Fruit fly (Drosophila melanogaster) whole organism, embryonic: ENCODE measurements around the gene Bet3.

Experiments used
- Ada2b ChIP-seq: fragments of 200-800 bp; sonication (Bioruptor generic); IDR thresholded peaks from 2 replicates; pipeline ENCODE4 v1.3.6; 2022; ENCODE audit warnings: missing biosample characterization, missing genetic modification characterization
- Atf6 ChIP-seq: fragments of 200-800 bp; sonication (Bioruptor generic); IDR thresholded peaks from 2 replicates; pipeline ENCODE4 v1.3.6; 2022; ENCODE audit warnings: missing biosample characterization, missing genetic modification characterization
- B-H1 ChIP-seq: fragments of 200-800 bp; sonication (Bioruptor generic); IDR thresholded peaks from 3 replicates; pipeline ENCODE4 v1.3.6; 2022; ENCODE audit warnings: missing biosample characterization, missing genetic modification characterization
- Bteb2 ChIP-seq: fragments of 200-800 bp; sonication (Bioruptor generic); optimal IDR thresholded peaks from 2 replicates; lab custom pipeline; 2016; ENCODE audit warnings: missing biosample characterization, missing genetic modification characterization
- CG10209 ChIP-seq: fragments of 200-800 bp; sonication (Bioruptor generic); optimal IDR thresholded peaks from 3 replicates; lab custom pipeline; 2017; ENCODE audit warnings: missing biosample characterization, mild to moderate bottlenecking, missing genetic modification characterization, missing genetic modification reagents
- CG10274 ChIP-seq: fragments of 200-800 bp; sonication (Bioruptor generic); optimal IDR thresholded peaks from 3 replicates; lab custom pipeline; 2017; ENCODE audit warnings: missing biosample characterization, mild to moderate bottlenecking, missing genetic modification characterization
- CG10959 ChIP-seq: fragments of 200-800 bp; sonication (Bioruptor generic); IDR thresholded peaks from 2 replicates; pipeline ENCODE4 v1.3.6; 2022; ENCODE audit warnings: missing biosample characterization, missing genetic modification characterization
- CG11093 ChIP-seq: fragments of 200-800 bp; sonication (Bioruptor generic); IDR thresholded peaks from 3 replicates; pipeline ENCODE4 v1.3.6; 2022; ENCODE audit warnings: missing biosample characterization, missing genetic modification characterization
- CG11398 ChIP-seq: fragments of 200-800 bp; sonication (Bioruptor generic); optimal IDR thresholded peaks from 2 replicates; lab custom pipeline; 2016; ENCODE audit warnings: missing biosample characterization, missing genetic modification characterization
- CG11504 ChIP-seq: fragments of 200-800 bp; sonication (Bioruptor generic); optimal IDR thresholded peaks from 3 replicates; lab custom pipeline; 2019; ENCODE audit warnings: missing biosample characterization, mild to moderate bottlenecking, missing genetic modification characterization, moderate library complexity
- CG13424 ChIP-seq: fragments of 200-800 bp; sonication (Bioruptor generic); optimal IDR thresholded peaks from 2 replicates; lab custom pipeline; 2019; ENCODE audit warnings: missing biosample characterization, mild to moderate bottlenecking, missing genetic modification characterization, moderate library complexity
- CG13894 ChIP-seq: fragments of 200-800 bp; sonication (Bioruptor generic); optimal IDR thresholded peaks from 3 replicates; lab custom pipeline; 2018; ENCODE audit warnings: missing biosample characterization, mild to moderate bottlenecking, missing genetic modification characterization, moderate library complexity
- CG17612 ChIP-seq: fragments of 200-800 bp; sonication (Bioruptor generic); IDR thresholded peaks from 2 replicates; pipeline ENCODE4 v1.3.6; 2022; ENCODE audit warnings: missing biosample characterization, missing genetic modification characterization
- CG2202 ChIP-seq: fragments of 200-800 bp; sonication (Bioruptor generic); optimal IDR thresholded peaks from 2 replicates; lab custom pipeline; 2018; ENCODE audit warnings: missing biosample characterization, mild to moderate bottlenecking, missing genetic modification characterization
- CG31224 ChIP-seq: fragments of 200-800 bp; sonication (Bioruptor generic); IDR thresholded peaks from 2 replicates; pipeline ENCODE4 v1.3.6; 2022; ENCODE audit warnings: missing biosample characterization, missing genetic modification characterization
- CG31388 ChIP-seq: fragments of 200-800 bp; sonication (Bioruptor generic); optimal IDR thresholded peaks from 2 replicates; lab custom pipeline; 2016; ENCODE audit warnings: missing biosample characterization, missing genetic modification characterization
- CG32532 ChIP-seq: fragments of 200-800 bp; sonication (Bioruptor generic); IDR thresholded peaks from 2 replicates; pipeline ENCODE4 v1.3.6; 2022; ENCODE audit warnings: missing biosample characterization, missing genetic modification characterization
- CG4328 ChIP-seq: fragments of 200-800 bp; sonication (Bioruptor generic); optimal IDR thresholded peaks from 3 replicates; lab custom pipeline; 2017; ENCODE audit warnings: missing biosample characterization, missing genetic modification reagents, missing genetic modification characterization
- CG4707 ChIP-seq: fragments of 200-800 bp; sonication (Bioruptor generic); optimal IDR thresholded peaks from 2 replicates; lab custom pipeline; 2018; ENCODE audit warnings: missing biosample characterization, mild to moderate bottlenecking, missing genetic modification characterization, moderate library complexity
- CG6765 ChIP-seq: fragments of 200-800 bp; sonication (Bioruptor generic); optimal IDR thresholded peaks from 3 replicates; lab custom pipeline; 2017; ENCODE audit warnings: missing biosample characterization, mild to moderate bottlenecking, missing genetic modification characterization
- CG7271 ChIP-seq: fragments of 200-800 bp; sonication (Bioruptor generic); optimal IDR thresholded peaks from 2 replicates; lab custom pipeline; 2018; ENCODE audit warnings: missing biosample characterization, mild to moderate bottlenecking, missing genetic modification characterization, moderate library complexity
- CG8478 ChIP-seq: fragments of >200 bp; optimal IDR thresholded peaks from 2 replicates; lab custom pipeline; 2018
- CTCF ChIP-seq: fragments of 200-800 bp; sonication (Bioruptor generic); optimal IDR thresholded peaks from 2 replicates; lab custom pipeline; 2017; ENCODE audit warnings: missing biosample characterization, mild to moderate bottlenecking, missing genetic modification characterization, moderate library complexity
- Dref ChIP-seq: fragments of 200-800 bp; sonication (Bioruptor generic); IDR thresholded peaks from 2 replicates; pipeline ENCODE4 v1.3.6; 2022; ENCODE audit warnings: missing biosample characterization, missing genetic modification characterization
- E2f1 ChIP-seq: fragments of 200-800 bp; sonication (Bioruptor generic); IDR thresholded peaks from 2 replicates; pipeline ENCODE4 v1.3.6; 2022; ENCODE audit warnings: missing biosample characterization, missing genetic modification characterization
- Ets97D ChIP-seq: fragments of 200-800 bp; sonication (Bioruptor generic); optimal IDR thresholded peaks from 3 replicates; lab custom pipeline; 2016; ENCODE audit warnings: missing biosample characterization, missing genetic modification characterization
- Hmr ChIP-seq: fragments of 200-800 bp; sonication (Bioruptor generic); optimal IDR thresholded peaks from 3 replicates; lab custom pipeline; 2017; ENCODE audit warnings: mild to moderate bottlenecking, missing biosample characterization, missing genetic modification reagents, missing genetic modification characterization
- Hsf ChIP-seq: fragments of 200-800 bp; sonication (Bioruptor generic); optimal IDR thresholded peaks from 3 replicates; lab custom pipeline; 2016; ENCODE audit warnings: missing biosample characterization, missing genetic modification characterization
- Jarid2 ChIP-seq: fragments of 200-800 bp; sonication (Bioruptor generic); optimal IDR thresholded peaks from 3 replicates; lab custom pipeline; 2017; ENCODE audit warnings: mild to moderate bottlenecking, missing biosample characterization, missing genetic modification reagents, missing genetic modification characterization
- MTF-1 ChIP-seq: fragments of 200-800 bp; sonication (Bioruptor generic); optimal IDR thresholded peaks from 2 replicates; lab custom pipeline; 2018; ENCODE audit warnings: missing biosample characterization, mild to moderate bottlenecking, missing genetic modification characterization, borderline replicate concordance
- PHDP ChIP-seq: fragments of 200-800 bp; sonication (Bioruptor generic); optimal IDR thresholded peaks from 3 replicates; lab custom pipeline; 2018; ENCODE audit warnings: missing biosample characterization, mild to moderate bottlenecking, missing genetic modification characterization, moderate library complexity
- Sin3A ChIP-seq: fragments of >200 bp; optimal IDR thresholded peaks from 2 replicates; lab custom pipeline; 2018
- Trl ChIP-seq, 3 experiments: fragments of >200 bp in 2 of 3; fragments of 200-800 bp in 1 of 3; sonication (Bioruptor generic) in 1 of 3; optimal IDR thresholded peaks; 2 replicates in 1 of 3; 3 replicates in 2 of 3; lab custom pipeline; 2016 to 2017; ENCODE audit warnings: missing biosample characterization in 1 of 3, missing genetic modification characterization in 1 of 3
- az2 ChIP-seq: fragments of 200-800 bp; sonication (Bioruptor generic); optimal IDR thresholded peaks from 3 replicates; lab custom pipeline; 2016; ENCODE audit warnings: missing biosample characterization, missing genetic modification characterization
- chm ChIP-seq: fragments of 200-800 bp; sonication (Bioruptor generic); IDR thresholded peaks from 2 replicates; pipeline ENCODE4 v1.3.6; 2022; ENCODE audit warnings: missing biosample characterization, missing genetic modification characterization
- croc ChIP-seq: fragments of 200-800 bp; sonication (Bioruptor generic); conservative IDR thresholded peaks from 3 replicates; pipeline ENCODE4 v1.3.6; 2022; ENCODE audit warnings: missing biosample characterization, missing genetic modification characterization
- disco-r ChIP-seq: fragments of 200-800 bp; sonication (Bioruptor generic); optimal IDR thresholded peaks from 2 replicates; lab custom pipeline; 2016; ENCODE audit warnings: missing biosample characterization, missing genetic modification characterization
- fd102C ChIP-seq: fragments of 200-800 bp; sonication (Bioruptor generic); optimal IDR thresholded peaks from 2 replicates; lab custom pipeline; 2018; ENCODE audit warnings: missing biosample characterization, mild to moderate bottlenecking, missing genetic modification characterization, moderate library complexity
- fd96Cb ChIP-seq: fragments of 200-800 bp; sonication (Bioruptor generic); optimal IDR thresholded peaks from 2 replicates; lab custom pipeline; 2018; ENCODE audit warnings: missing biosample characterization, mild to moderate bottlenecking, missing genetic modification characterization, moderate library complexity
- knrl ChIP-seq: fragments of 200-800 bp; sonication (Bioruptor generic); IDR thresholded peaks from 3 replicates; pipeline ENCODE4 v1.3.6; 2022; ENCODE audit warnings: missing biosample characterization, missing genetic modification characterization; ENCODE audit not compliant: partially characterized antibody
- lov ChIP-seq, 2 experiments: fragments of 200-800 bp in 1 of 2; fragments of >200 bp in 1 of 2; sonication (Bioruptor generic) in 1 of 2; IDR thresholded peaks in 1 of 2; optimal IDR thresholded peaks in 1 of 2; 2 replicates in 1 of 2; 3 replicates in 1 of 2; pipeline versions ENCODE4 v1.3.6 to Lab custom; 2017 to 2022; ENCODE audit warnings: missing biosample characterization in 1 of 2, missing genetic modification characterization in 1 of 2
- otp ChIP-seq: fragments of 200-800 bp; sonication (Bioruptor generic); IDR thresholded peaks from 3 replicates; pipeline ENCODE4, ENCODE4 v1.3.6; 2022; ENCODE audit warnings: missing biosample characterization, missing genetic modification characterization
- pnt ChIP-seq: fragments of 200-800 bp; sonication (Bioruptor generic); optimal IDR thresholded peaks from 3 replicates; lab custom pipeline; 2016; ENCODE audit warnings: missing biosample characterization, missing genetic modification characterization
- psq ChIP-seq: fragments of 200-800 bp; sonication (Bioruptor generic); optimal IDR thresholded peaks from 2 replicates; lab custom pipeline; 2017; ENCODE audit warnings: missing biosample characterization, missing genetic modification characterization
- row ChIP-seq: fragments of 200-800 bp; sonication (Bioruptor generic); IDR thresholded peaks from 3 replicates; pipeline ENCODE4 v1.3.6; 2022; ENCODE audit warnings: missing biosample characterization, missing genetic modification characterization
- sens-2 ChIP-seq: fragments of 200-800 bp; sonication (Bioruptor generic); IDR thresholded peaks from 2 replicates; pipeline ENCODE4 v1.3.6; 2022; ENCODE audit warnings: missing biosample characterization, missing genetic modification characterization
- sim ChIP-seq: fragments of 200-800 bp; sonication (Bioruptor generic); IDR thresholded peaks from 2 replicates; pipeline ENCODE4 v1.3.6; 2022; ENCODE audit warnings: missing biosample characterization, missing genetic modification characterization
- tap ChIP-seq: fragments of 200-800 bp; optimal IDR thresholded peaks from 3 replicates; lab custom pipeline; 2019; ENCODE audit warnings: missing biosample characterization, mild to moderate bottlenecking, missing genetic modification characterization, moderate library complexity
- tio ChIP-seq: fragments of 200-800 bp; sonication (Bioruptor generic); optimal IDR thresholded peaks from 2 replicates; lab custom pipeline; 2017; ENCODE audit warnings: missing biosample characterization, missing genetic modification characterization, inconsistent platforms
- tll ChIP-seq, 2 experiments: fragments of 200-800 bp in 1 of 2; fragments of >200 bp in 1 of 2; sonication (Bioruptor generic) in 1 of 2; optimal IDR thresholded peaks; 2 replicates each; lab custom pipeline; 2017 to 2019; ENCODE audit warnings: missing biosample characterization in 2 of 2, missing genetic modification characterization in 2 of 2, mild to moderate bottlenecking in 1 of 2, moderate library complexity in 1 of 2

Bet3 gene

DNA sequence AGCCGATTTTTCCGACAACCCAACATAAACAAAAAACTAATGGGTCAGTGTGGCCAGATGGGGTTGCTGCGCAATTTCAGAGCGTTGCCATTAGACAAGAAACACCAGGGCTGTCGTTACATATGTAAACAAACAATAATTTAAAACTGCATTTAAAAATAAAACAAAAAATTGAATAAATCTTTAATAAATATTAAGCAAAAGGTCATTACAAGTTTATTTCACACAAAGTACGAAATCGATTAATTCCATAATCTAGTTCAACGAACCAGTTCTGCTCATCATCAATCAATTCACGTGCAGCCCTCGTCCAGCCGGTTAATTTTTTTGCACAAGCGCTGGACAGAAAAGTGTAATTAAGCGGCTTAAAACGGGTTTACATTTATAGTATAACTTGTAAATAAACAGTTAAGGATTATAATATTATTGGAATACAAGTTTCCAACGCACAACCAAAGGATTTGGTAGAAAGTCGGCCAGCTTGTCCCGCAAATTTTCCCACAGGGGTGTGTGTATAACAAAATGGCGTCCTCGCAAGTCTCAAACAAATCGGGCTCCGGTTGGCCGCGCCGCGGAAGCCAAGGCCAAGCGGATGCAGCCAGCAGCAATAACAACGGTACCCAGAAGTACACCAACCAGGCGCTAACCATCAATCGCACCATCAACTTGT lies 31.2 kb downstream of the Bet3 start, which contains the start of the genes CG4022 and Cpsf5 (continued):
- no peak for TF ChIP-seq tio
- TF ChIP-seq psq (GFP tag; lab: Kevin White, UChicago), result no peak
- peak; percentile 23 for TF ChIP-seq CG4707 (GFP tag; lab: Kevin White, UChicago)
- TF ChIP-seq fd102C (GFP tag; lab: Kevin White, UChicago), result no peak
- TF ChIP-seq B-H1 (GFP tag; lab: Robert Waterston, UW), result peak; percentile 63; the same call in 2 of the 3 replicates
- peak; percentile 74; the same call in 1 of the 3 replicates for TF ChIP-seq otp (GFP tag; lab: Robert Waterston, UW)
- TF ChIP-seq Bteb2, result peak; percentile 48
- TF ChIP-seq Ada2b (GFP tag; lab: Robert Waterston, UW), result peak; percentile 78
- no peak for TF ChIP-seq lov (optimal IDR thresholded peaks at IDR 0.05; lab: Kevin White, UChicago)
- TF ChIP-seq lov (GFP tag; IDR thresholded peaks at IDR 0.05; lab: Robert Waterston, UW), result peak; percentile 71; the same call in 2 of the 3 replicates
- peak; percentile 73 for TF ChIP-seq croc (GFP tag; lab: Robert Waterston, UW)
- TF ChIP-seq Hsf (GFP tag; lab: Kevin White, UChicago), result peak; percentile 85
- peak; percentile 78 for TF ChIP-seq CG4328 (GFP tag; lab: Kevin White, UChicago)
- TF ChIP-seq CG10274 (GFP tag; lab: Kevin White, UChicago), result no peak
- TF ChIP-seq disco-r, result no peak
- TF ChIP-seq sens-2, result 0 out of 2 replicates have a peak, but pooled peaks have one; percentile 29
- no peak for TF ChIP-seq CTCF (GFP tag; lab: Kevin White, UChicago)
- peak; percentile 92 for TF ChIP-seq CG13424 (tag; lab: Kevin White, UChicago)
- peak; percentile 46 for TF ChIP-seq CG31388 (GFP tag; lab: Kevin White, UChicago)
- TF ChIP-seq CG11504 (tag; lab: Kevin White, UChicago), result peak; percentile 82
- no peak for TF ChIP-seq MTF-1 (GFP tag; lab: Kevin White, UChicago)
- peak; percentile 63 for TF ChIP-seq Ets97D (GFP tag; lab: Kevin White, UChicago)
- TF ChIP-seq Trl (optimal IDR thresholded peaks at IDR 0.05; lab: Kevin White, UChicago), result no peak
- TF ChIP-seq Trl (GFP tag; optimal IDR thresholded peaks at IDR 0.05; lab: Kevin White, UChicago), result peak; percentile 57
- peak; percentile 85 for TF ChIP-seq Hmr
- TF ChIP-seq E2f1 (GFP tag; lab: Robert Waterston, UW), result peak; percentile 79
- peak; percentile 80 for TF ChIP-seq CG10209 (GFP tag; lab: Kevin White, UChicago)
- TF ChIP-seq CG11398, result no peak
- no peak for TF ChIP-seq CG17612 (GFP tag; lab: Robert Waterston, UW)
- peak; percentile 91 for TF ChIP-seq CG32532 (GFP tag; lab: Robert Waterston, UW)
- TF ChIP-seq CG13894 (tag; lab: Kevin White, UChicago), result no peak
- TF ChIP-seq sim (GFP tag; lab: Robert Waterston, UW), result no peak
- no peak for TF ChIP-seq Jarid2 (GFP tag; lab: Kevin White, UChicago)
- TF ChIP-seq Sin3A (lab: Kevin White, UChicago), result peak; percentile 77
- peak; percentile 67 for TF ChIP-seq CG7271 (tag; lab: Kevin White, UChicago)
- peak; percentile 48 for TF ChIP-seq Dref (GFP tag; lab: Robert Waterston, UW)
- peak; percentile 61 for TF ChIP-seq knrl
- TF ChIP-seq CG6765 (GFP tag; lab: Kevin White, UChicago), result no peak
- peak; percentile 81 for TF ChIP-seq tap (tag; lab: Kevin White, UChicago)
- peak; percentile 57 for TF ChIP-seq CG31224 (GFP tag; lab: Robert Waterston, UW)
- TF ChIP-seq fd96Cb (tag; lab: Kevin White, UChicago), result peak; percentile 68
- peak; percentile 69 for TF ChIP-seq CG2202 (tag; lab: Kevin White, UChicago)
- peak; percentile 95 for TF ChIP-seq row (GFP tag; lab: Robert Waterston, UW)
- TF ChIP-seq tll (GFP tag; optimal IDR thresholded peaks at IDR 0.05; lab: Kevin White, UChicago), result no peak
- TF ChIP-seq chm (GFP tag; lab: Robert Waterston, UW), result peak; percentile 50; the same call in 1 of the 2 replicates
- TF ChIP-seq Atf6, result peak; percentile 85
- no peak for TF ChIP-seq CG8478 (lab: Kevin White, UChicago)
- TF ChIP-seq CG10959 (GFP tag; lab: Robert Waterston, UW), result peak; percentile 70
- TF ChIP-seq az2, result peak; percentile 85
- TF ChIP-seq pnt (GFP tag; lab: Kevin White, UChicago), result peak; percentile 51
- peak; percentile 76; the same call in 2 of the 3 replicates for TF ChIP-seq CG11093
- peak; percentile 87 for TF ChIP-seq PHDP (tag; lab: Kevin White, UChicago)
